Worm (Caenorhabditis elegans) whole organism, young adult: ENCODE data around the gene mig-22.
A peak's percentile ranks its signal among the peaks of the same experiment; 100 is the strongest.

Source experiments
- B0261.1 ChIP-seq: sonication (generic microtip); optimal IDR thresholded peaks from 2 replicates; lab custom pipeline; 2016; ENCODE audit warnings: mild to moderate bottlenecking, missing genetic modification characterization, moderate library complexity, missing compliant biosample characterization
- F52B5.7 ChIP-seq: sonication (generic microtip); optimal IDR thresholded peaks from 2 replicates; lab custom pipeline; 2016; ENCODE audit warnings: mild to moderate bottlenecking, missing genetic modification characterization, missing compliant biosample characterization
- Y56A3A.18 ChIP-seq: fragments of 200-800 bp; sonication (Bioruptor generic); IDR thresholded peaks from 2 replicates; pipeline ENCODE4 v1.3.6; 2022; ENCODE audit warnings: missing genetic modification reagents, missing genetic modification characterization, missing compliant biosample characterization
- ZK185.1 ChIP-seq: sonication (generic microtip); optimal IDR thresholded peaks from 2 replicates; lab custom pipeline; 2016; ENCODE audit warnings: mild to moderate bottlenecking, missing genetic modification characterization, missing compliant biosample characterization; ENCODE audit not compliant: poor library complexity, severe bottlenecking
- aptf-3 ChIP-seq: fragments of 200-800 bp; sonication (Bioruptor generic); IDR thresholded peaks from 2 replicates; pipeline ENCODE4 v1.3.6; 2022; ENCODE audit warnings: missing genetic modification characterization, missing compliant biosample characterization
- athp-1 ChIP-seq: sonication (generic microtip); optimal IDR thresholded peaks from 2 replicates; lab custom pipeline; 2017; ENCODE audit warnings: mild to moderate bottlenecking, missing genetic modification characterization, missing compliant biosample characterization
- cebp-2 ChIP-seq: fragments of 200-800 bp; sonication (Bioruptor generic); IDR thresholded peaks from 2 replicates; pipeline ENCODE4 v1.3.6; 2022; ENCODE audit warnings: missing genetic modification characterization, missing compliant biosample characterization
- ceh-27 ChIP-seq: fragments of 200-800 bp; sonication (Bioruptor generic); optimal IDR thresholded peaks from 2 replicates; lab custom pipeline; 2018; ENCODE audit warnings: mild to moderate bottlenecking, missing genetic modification characterization, moderate library complexity, missing compliant biosample characterization
- ceh-79 ChIP-seq: sonication (generic microtip); optimal IDR thresholded peaks from 2 replicates; lab custom pipeline; 2017; ENCODE audit warnings: mild to moderate bottlenecking, missing genetic modification characterization, missing compliant biosample characterization
- chd-7 ChIP-seq: sonication (generic microtip); optimal IDR thresholded peaks from 2 replicates; lab custom pipeline; 2016; ENCODE audit warnings: mild to moderate bottlenecking, missing genetic modification characterization, moderate library complexity, missing compliant biosample characterization
- die-1 ChIP-seq: sonication (generic microtip); optimal IDR thresholded peaks from 2 replicates; lab custom pipeline; 2016; ENCODE audit warnings: missing genotype, mild to moderate bottlenecking, missing genetic modification characterization, missing compliant biosample characterization
- dox-1 ChIP-seq: fragments of 200-800 bp; sonication (Bioruptor generic); IDR thresholded peaks from 2 replicates; pipeline ENCODE4 v1.3.6; 2022; ENCODE audit warnings: missing genetic modification reagents, missing genetic modification characterization, missing compliant biosample characterization
- egl-44 ChIP-seq: fragments of 200-800 bp; sonication (Bioruptor generic); IDR thresholded peaks from 2 replicates; pipeline ENCODE4 v1.3.6; 2022; ENCODE audit warnings: missing genetic modification reagents, missing genetic modification characterization, missing compliant biosample characterization
- ekl-4 ChIP-seq: fragments of 200-800 bp; sonication (Bioruptor generic); IDR thresholded peaks from 2 replicates; pipeline ENCODE4 v1.3.6; 2022; ENCODE audit warnings: missing genetic modification reagents, missing genetic modification characterization, missing compliant biosample characterization
- gei-17 ChIP-seq: fragments of 200-800 bp; sonication (Bioruptor generic); optimal IDR thresholded peaks from 2 replicates; lab custom pipeline; 2018; ENCODE audit warnings: mild to moderate bottlenecking, missing genetic modification characterization, missing compliant biosample characterization
- him-1 ChIP-seq: sonication (generic microtip); optimal IDR thresholded peaks from 2 replicates; lab custom pipeline; 2016; ENCODE audit warnings: missing genotype, missing genetic modification reagents, missing genetic modification characterization, missing compliant biosample characterization
- hlh-26 ChIP-seq: fragments of 200-800 bp; sonication (Bioruptor generic); conservative IDR thresholded peaks from 2 replicates; pipeline ENCODE4 v1.3.6; 2022; ENCODE audit warnings: missing genetic modification reagents, missing genetic modification characterization, missing compliant biosample characterization
- hmg-1.2 ChIP-seq: fragments of 200-800 bp; sonication (Bioruptor generic); IDR thresholded peaks from 2 replicates; pipeline ENCODE4 v1.3.6; 2022; ENCODE audit warnings: missing genetic modification reagents, missing genetic modification characterization, missing compliant biosample characterization
- hsf-1 ChIP-seq: fragments of 200-800 bp; sonication (Bioruptor generic); IDR thresholded peaks from 2 replicates; pipeline ENCODE4 v1.3.6; 2022; ENCODE audit warnings: missing genetic modification reagents, missing genetic modification characterization, missing compliant biosample characterization
- let-526 ChIP-seq: fragments of 200-800 bp; sonication (Bioruptor generic); IDR thresholded peaks from 2 replicates; pipeline ENCODE4 v1.3.6; 2022; ENCODE audit warnings: missing genetic modification reagents, missing genetic modification characterization, missing compliant biosample characterization
- let-607 ChIP-seq, 2 experiments: fragments of 200-800 bp in 1 of 2; sonication (Bioruptor generic) in 1 of 2; sonication (generic microtip) in 1 of 2; optimal IDR thresholded peaks; 2 replicates each; lab custom pipeline; 2016 to 2018; ENCODE audit warnings: mild to moderate bottlenecking in 2 of 2, missing compliant biosample characterization in 2 of 2, missing genetic modification characterization in 2 of 2, moderate library complexity in 2 of 2, missing genotype in 1 of 2
- lin-40 ChIP-seq: sonication (generic microtip); optimal IDR thresholded peaks from 2 replicates; lab custom pipeline; 2016; ENCODE audit warnings: missing genetic modification characterization, mild to moderate bottlenecking, missing compliant biosample characterization, missing genotype, missing genetic modification reagents
- lir-1 ChIP-seq: fragments of 200-800 bp; sonication (Bioruptor generic); conservative IDR thresholded peaks from 2 replicates; pipeline ENCODE4 v1.3.6; 2022; ENCODE audit warnings: missing genetic modification reagents, missing genetic modification characterization, missing compliant biosample characterization
- lsl-1 ChIP-seq: fragments of 200-800 bp; sonication (Bioruptor generic); optimal IDR thresholded peaks from 2 replicates; lab custom pipeline; 2018; ENCODE audit warnings: mild to moderate bottlenecking, missing genetic modification characterization, moderate library complexity, missing compliant biosample characterization
- mxl-1 ChIP-seq: sonication (generic microtip); optimal IDR thresholded peaks from 2 replicates; lab custom pipeline; 2016; ENCODE audit warnings: missing genetic modification characterization, missing compliant biosample characterization
- nhr-120 ChIP-seq: fragments of 200-800 bp; sonication (Bioruptor generic); IDR thresholded peaks from 2 replicates; pipeline ENCODE4 v1.3.6; 2022; ENCODE audit warnings: missing genetic modification characterization, missing compliant biosample characterization
- nhr-80 ChIP-seq: sonication (generic microtip); optimal IDR thresholded peaks from 2 replicates; lab custom pipeline; 2016; ENCODE audit warnings: missing genetic modification characterization, missing compliant biosample characterization
- pha-4 ChIP-seq: fragments of 150-350 bp; sonication (generic microtip); optimal IDR thresholded peaks from 2 replicates; lab custom pipeline; 2014; ENCODE audit warnings: missing biosample characterization, missing genetic modification reagents, missing genetic modification characterization
- rcor-1 ChIP-seq: fragments of 200-800 bp; sonication (Bioruptor generic); IDR thresholded peaks from 2 replicates; pipeline ENCODE4 v1.3.6; 2022; ENCODE audit warnings: missing genetic modification reagents, missing genetic modification characterization, missing compliant biosample characterization
- rpc-1 ChIP-seq, 2 experiments: fragments of 150-350 bp in 1 of 2; sonication (generic microtip) in 1 of 2; optimal IDR thresholded peaks; 2 replicates each; lab custom pipeline; 2014 to 2018; ENCODE audit warnings: missing biosample characterization in 1 of 2, missing genetic modification characterization in 1 of 2, missing genetic modification reagents in 1 of 2, missing genotype in 1 of 2
- unc-130 ChIP-seq: sonication (generic microtip); optimal IDR thresholded peaks from 2 replicates; lab custom pipeline; 2016; ENCODE audit warnings: missing genetic modification reagents, missing genetic modification characterization, missing compliant biosample characterization
- unc-62 ChIP-seq: fragments of 150-350 bp; optimal IDR thresholded peaks from 2 replicates; lab custom pipeline; 2014; ENCODE audit warnings: missing biosample characterization, missing genetic modification reagents, missing genetic modification characterization

Gene mig-22

ce11 chrIII:8748620-8749019, 18.5 kb downstream of the mig-22 start:
- TF ChIP-seq athp-1 (tag; lab: Kevin White, UChicago) (no peak), nhr-80 (peak; percentile 70), let-607 (tag; optimal IDR thresholded peaks at IDR 0.05; lab: Kevin White, UChicago) (peak in 1 of 2 experiments; percentile 17)
- TF ChIP-seq, all 124 proteins: peak for 2

ce11 chrIII:8745214-8745613, 21.9 kb downstream of the mig-22 start:
- TF ChIP-seq lin-40 (tag; lab: Kevin White, UChicago) = no peak
- no peak for TF ChIP-seq ZK185.1 (tag; lab: Kevin White, UChicago)
- no peak for TF ChIP-seq egl-44 (GFP tag; lab: Robert Waterston, UW)
- no peak for TF ChIP-seq ceh-79 (tag; lab: Kevin White, UChicago)
- TF ChIP-seq ekl-4 (GFP tag; lab: Robert Waterston, UW) = no peak
- TF ChIP-seq F52B5.7 (tag; lab: Kevin White, UChicago) = no peak
- TF ChIP-seq lir-1 (GFP tag; lab: Robert Waterston, UW) = no peak
- no peak for TF ChIP-seq hsf-1 (GFP tag; lab: Robert Waterston, UW)
- TF ChIP-seq dox-1 (GFP tag; lab: Robert Waterston, UW) = no peak
- TF ChIP-seq cebp-2 (GFP tag; lab: Robert Waterston, UW) = no peak
- no peak for TF ChIP-seq mxl-1 (tag; lab: Kevin White, UChicago)
- TF ChIP-seq pha-4 = no peak
- TF ChIP-seq chd-7 = no peak
- no peak for TF ChIP-seq gei-17 (GFP tag; lab: Kevin White, UChicago)
- no peak for TF ChIP-seq hmg-1.2
- no peak for TF ChIP-seq Y56A3A.18

- TF ChIP-seq let-526 (GFP tag; lab: Robert Waterston, UW) (no peak), nhr-120 (GFP tag; lab: Robert Waterston, UW) (no peak)
Observed at ce11 chrIII:8744765-8745164, 22.4 kb downstream of the mig-22 start.

- TF ChIP-seq die-1 (tag; lab: Kevin White, UChicago) = no peak
- TF ChIP-seq hlh-26 (GFP tag; lab: Robert Waterston, UW) = no peak
- no peak for TF ChIP-seq let-607 (tag; optimal IDR thresholded peaks at IDR 0.05; lab: Kevin White, UChicago)
- TF ChIP-seq him-1 (tag; lab: Kevin White, UChicago) = no peak
- TF ChIP-seq lsl-1 (GFP tag; lab: Kevin White, UChicago) = no peak
- no peak for TF ChIP-seq unc-62
- TF ChIP-seq rcor-1 (GFP tag; lab: Robert Waterston, UW) = no peak
- TF ChIP-seq aptf-3 (GFP tag; lab: Robert Waterston, UW) = no peak
- TF ChIP-seq, all 124 proteins: peak for 0
Observed at ce11 chrIII:8743796-8744404, 23.2 kb downstream of the mig-22 start, which contains the start of gene ZK370.6. TSS of gene ZK370.6 (minus strand) at chrIII:8743846.

- TF ChIP-seq B0261.1 (no peak), ceh-27 (GFP tag; lab: Kevin White, UChicago) (no peak), rpc-1 (optimal IDR thresholded peaks at IDR 0.05; lab: Kevin White, UChicago) (no peak), rpc-1 (tag; optimal IDR thresholded peaks at IDR 0.05; lab: Kevin White, UChicago) (no peak), unc-130 (GFP tag; lab: Kevin White, UChicago) (no peak)
Observed at ce11 chrIII:8742584-8742983, 24.6 kb downstream of the mig-22 start.
